Worm (Caenorhabditis elegans): ENCODE data around the gene R07B1.7.
A peak's percentile ranks its signal among the peaks of the same experiment; 100 is the strongest.

R07B1.7 gene

ce11 chrX:9905840-9906239 lies 36.9 kb downstream of the R07B1.7 start, which contains the start of gene F21G4.5:
Gene F21G4.5, plus strand, starts transcription at chrX:9906140.
- no peak for TF ChIP-seq cebp-1 (GFP tag; IDR thresholded peaks at IDR 0.05)
- TF ChIP-seq cebp-1 (tag; optimal IDR thresholded peaks at IDR 0.05), result no peak
- no peak for TF ChIP-seq F52B5.7 (tag; optimal IDR thresholded peaks at IDR 0.05)

- peak in 1 of 2 experiments; percentile 4 for TF ChIP-seq let-607 (tag; optimal IDR thresholded peaks at IDR 0.05)
- TF ChIP-seq D2030.7 (GFP tag; IDR thresholded peaks at IDR 0.05), result no peak
- no peak for TF ChIP-seq lin-54 (GFP tag; optimal IDR thresholded peaks at IDR 0.05)
- TF ChIP-seq him-1 (tag; optimal IDR thresholded peaks at IDR 0.05), result no peak
- no peak for TF ChIP-seq nhr-179 (tag; optimal IDR thresholded peaks at IDR 0.05)
- TF ChIP-seq ceh-79 (tag; optimal IDR thresholded peaks at IDR 0.05), result no peak
- TF ChIP-seq sea-2 (GFP tag; IDR thresholded peaks at IDR 0.05), result no peak
Observed at ce11 chrX:9917362-9917761, 48.4 kb downstream of the R07B1.7 start, which contains the start of gene F21G4.6. Gene F21G4.6, minus strand, starts transcription at chrX:9917448.

- TF ChIP-seq nhr-120 (GFP tag; IDR thresholded peaks at IDR 0.05), result no peak
- no peak for TF ChIP-seq lsy-27 (tag; optimal IDR thresholded peaks at IDR 0.05; ENCODE audit: borderline replicate concordance, insufficient read depth)
- TF ChIP-seq sea-2 (GFP tag; IDR thresholded peaks at IDR 0.05), result no peak
- TF ChIP-seq F22D6.2 (tag; optimal IDR thresholded peaks at IDR 0.05), result no peak
- no peak for TF ChIP-seq ceh-58 (GFP tag; IDR thresholded peaks at IDR 0.05)
- no peak for TF ChIP-seq hsf-1 (GFP tag; IDR thresholded peaks at IDR 0.05)
- TF ChIP-seq ceh-40 (GFP tag; IDR thresholded peaks at IDR 0.05), result no peak
- no peak for TF ChIP-seq ama-1 (optimal IDR thresholded peaks at IDR 0.05)
- TF ChIP-seq ama-1 (GFP tag; optimal IDR thresholded peaks at IDR 0.05), result no peak
- TF ChIP-seq C06A6.2 (GFP tag; conservative IDR thresholded peaks at IDR 0.05), result no peak
- no peak for TF ChIP-seq nhr-27 (tag; optimal IDR thresholded peaks at IDR 0.05)
- TF ChIP-seq ztf-28 (GFP tag; IDR thresholded peaks at IDR 0.05), result no peak
- TF ChIP-seq rec-8 (tag; optimal IDR thresholded peaks at IDR 0.05), result no peak
- no peak for TF ChIP-seq snpc-3.4 (tag; optimal IDR thresholded peaks at IDR 0.05)
- TF ChIP-seq mel-28 (tag; optimal IDR thresholded peaks at IDR 0.05; ENCODE audit: borderline replicate concordance), result no peak
Observed at ce11 chrX:9918997-9919396, 50.1 kb downstream of the R07B1.7 start, which contains the start of gene folr-1. Gene folr-1, plus strand, starts transcription at chrX:9919297.

Measured in whole organism, young adult.